Worm (Caenorhabditis elegans) whole organism, L4 larva: ENCODE results near the gene F10A3.17.

ENCODE experiments used
- F26F4.8 ChIP-seq: fragments of 200-800 bp; sonication (Bioruptor generic); conservative IDR thresholded peaks from 2 replicates; pipeline ENCODE4 v1.3.6; 2022; ENCODE audit warnings: missing genetic modification characterization, missing compliant biosample characterization
- F37D6.2 ChIP-seq: sonication (generic microtip); optimal IDR thresholded peaks from 2 replicates; lab custom pipeline; 2016; ENCODE audit warnings: mild to moderate bottlenecking, missing genetic modification characterization, missing compliant biosample characterization
- R02D3.7 ChIP-seq: fragments of 150-350 bp; sonication (generic microtip); optimal IDR thresholded peaks from 3 replicates; lab custom pipeline; 2014; ENCODE audit warnings: missing biosample characterization, missing genetic modification characterization
- T20F7.1 ChIP-seq: fragments of 200-800 bp; sonication (Bioruptor generic); optimal IDR thresholded peaks from 2 replicates; lab custom pipeline; 2018; ENCODE audit warnings: mild to moderate bottlenecking, missing genetic modification characterization, missing compliant biosample characterization
- Y105C5A.15 ChIP-seq: fragments of 200-800 bp; sonication (Bioruptor generic); IDR thresholded peaks from 2 replicates; pipeline ENCODE4 v1.3.6; 2022; ENCODE audit warnings: missing genetic modification characterization, missing compliant biosample characterization
- ama-1 ChIP-seq: fragments of 150-350 bp; optimal IDR thresholded peaks from 2 replicates; lab custom pipeline; 2014; ENCODE audit warnings: inconsistent platforms, mixed read lengths
- arid-1 ChIP-seq: fragments of 200-800 bp; sonication (Bioruptor generic); conservative IDR thresholded peaks from 2 replicates; pipeline ENCODE4 v1.3.6; 2022; ENCODE audit warnings: missing genetic modification reagents, missing genetic modification characterization, missing compliant biosample characterization
- ceh-62 ChIP-seq: sonication (generic microtip); optimal IDR thresholded peaks from 2 replicates; lab custom pipeline; 2017; ENCODE audit warnings: missing biosample characterization, missing genetic modification characterization
- ces-1 ChIP-seq: fragments of 150-350 bp; sonication (generic microtip); optimal IDR thresholded peaks from 4 replicates; lab custom pipeline; 2014; ENCODE audit warnings: missing biosample characterization, missing genetic modification reagents, missing genetic modification characterization
- dmd-8 ChIP-seq: fragments of 200-800 bp; sonication (Bioruptor generic); IDR thresholded peaks from 2 replicates; pipeline ENCODE4 v1.3.6; 2022; ENCODE audit warnings: missing genetic modification characterization, missing compliant biosample characterization
- dpl-1 ChIP-seq: fragments of 150-350 bp; optimal IDR thresholded peaks from 2 replicates; lab custom pipeline; 2014; ENCODE audit warnings: missing biosample characterization, missing genetic modification reagents, missing genetic modification characterization
- duxl-1 ChIP-seq: sonication (generic microtip); optimal IDR thresholded peaks from 2 replicates; lab custom pipeline; 2016; ENCODE audit warnings: mild to moderate bottlenecking, missing genetic modification characterization, moderate library complexity, missing compliant biosample characterization; ENCODE audit not compliant: poor library complexity
- egl-43 ChIP-seq: fragments of 200-800 bp; sonication (Bioruptor generic); IDR thresholded peaks from 2 replicates; pipeline ENCODE4 v1.3.6; 2022; ENCODE audit warnings: missing genetic modification reagents, missing genetic modification characterization, missing compliant biosample characterization
- fkh-10 ChIP-seq: fragments of 150-350 bp; optimal IDR thresholded peaks from 2 replicates; lab custom pipeline; 2014; ENCODE audit warnings: missing biosample characterization, missing genetic modification reagents, missing genetic modification characterization
- hlh-11 ChIP-seq: fragments of 200-800 bp; sonication (Bioruptor generic); optimal IDR thresholded peaks from 2 replicates; lab custom pipeline; 2018; ENCODE audit warnings: mild to moderate bottlenecking, missing genetic modification characterization, missing compliant biosample characterization
- hlh-30 ChIP-seq: sonication (generic microtip); optimal IDR thresholded peaks from 2 replicates; lab custom pipeline; 2017; ENCODE audit warnings: antibody characterized with exemption, mild to moderate bottlenecking, missing genetic modification characterization, missing compliant biosample characterization; ENCODE audit not compliant: insufficient read depth
- hmg-1.1 ChIP-seq: fragments of 200-800 bp; sonication (Bioruptor generic); IDR thresholded peaks from 2 replicates; pipeline ENCODE4 v1.3.6; 2022; ENCODE audit warnings: missing genetic modification reagents, missing genetic modification characterization, missing compliant biosample characterization
- lim-7 ChIP-seq: fragments of 200-800 bp; sonication (Bioruptor generic); IDR thresholded peaks from 2 replicates; pipeline ENCODE4 v1.3.6; 2022; ENCODE audit warnings: missing genetic modification characterization, missing compliant biosample characterization
- lin-29 ChIP-seq: fragments of 200-800 bp; sonication (Bioruptor generic); IDR thresholded peaks from 2 replicates; pipeline ENCODE4 v1.3.6; 2022; ENCODE audit warnings: missing genetic modification reagents, missing genetic modification characterization, missing compliant biosample characterization
- lin-38 ChIP-seq: fragments of 200-800 bp; sonication (Bioruptor generic); IDR thresholded peaks from 2 replicates; pipeline ENCODE4 v1.3.6; 2022; ENCODE audit warnings: missing genetic modification reagents, missing genetic modification characterization, missing compliant biosample characterization
- lsy-2 ChIP-seq, 2 experiments: fragments of 150-350 bp in 1 of 2; sonication (generic microtip) in 1 of 2; optimal IDR thresholded peaks; 2 replicates each; lab custom pipeline; 2014 to 2017; ENCODE audit warnings: missing biosample characterization in 2 of 2, missing genetic modification characterization in 2 of 2
- mdl-1 ChIP-seq, 2 experiments: fragments of 150-350 bp in 1 of 2; sonication (generic microtip) in 1 of 2; optimal IDR thresholded peaks; 2 replicates each; lab custom pipeline; 2014 to 2017; ENCODE audit warnings: missing biosample characterization in 2 of 2, missing genetic modification characterization in 2 of 2
- mdt-29 ChIP-seq: fragments of 200-800 bp; sonication (Bioruptor generic); IDR thresholded peaks from 2 replicates; pipeline ENCODE4 v1.3.6; 2022; ENCODE audit warnings: missing genetic modification reagents, missing genetic modification characterization, missing compliant biosample characterization
- mxl-2 ChIP-seq: fragments of 200-800 bp; sonication (Bioruptor generic); conservative IDR thresholded peaks from 2 replicates; pipeline ENCODE4 v1.3.6; 2022; ENCODE audit warnings: missing genetic modification reagents, missing genetic modification characterization, missing compliant biosample characterization
- nhr-10 ChIP-seq: fragments of 150-350 bp; optimal IDR thresholded peaks from 2 replicates; lab custom pipeline; 2014; ENCODE audit warnings: missing biosample characterization, missing genetic modification characterization
- nhr-25 ChIP-seq: sonication (generic microtip); optimal IDR thresholded peaks from 2 replicates; lab custom pipeline; 2017; ENCODE audit warnings: missing genetic modification characterization, mild to moderate bottlenecking, missing compliant biosample characterization, antibody characterized with exemption, moderate library complexity, borderline replicate concordance; ENCODE audit not compliant: insufficient read depth
- nhr-41 ChIP-seq: fragments of 200-800 bp; sonication (Bioruptor generic); IDR thresholded peaks from 2 replicates; pipeline ENCODE4 v1.3.6; 2022; ENCODE audit warnings: missing genetic modification reagents, missing genetic modification characterization, missing compliant biosample characterization
- nhr-42 ChIP-seq: fragments of 200-800 bp; sonication (Bioruptor generic); IDR thresholded peaks from 2 replicates; pipeline ENCODE4 v1.3.6; 2022; ENCODE audit warnings: missing genetic modification characterization, missing compliant biosample characterization
- nhr-77 ChIP-seq: fragments of 150-350 bp; optimal IDR thresholded peaks from 2 replicates; lab custom pipeline; 2014; ENCODE audit warnings: missing biosample characterization, missing genetic modification characterization
- pha-4 ChIP-seq, 2 experiments: fragments of 150-350 bp in 1 of 2; fragments of 200-800 bp in 1 of 2; sonication (Bioruptor generic) in 1 of 2; IDR thresholded peaks in 1 of 2; optimal IDR thresholded peaks in 1 of 2; 2 replicates each; pipeline versions ENCODE4 v1.3.6 to Lab custom; 2014 to 2022; ENCODE audit warnings: missing genetic modification characterization in 2 of 2, missing genetic modification reagents in 2 of 2, missing biosample characterization in 1 of 2, missing compliant biosample characterization in 1 of 2
- php-3 ChIP-seq: fragments of 200-800 bp; sonication (Bioruptor generic); IDR thresholded peaks from 2 replicates; pipeline ENCODE4 v1.3.6; 2022; ENCODE audit warnings: missing genetic modification reagents, missing genetic modification characterization, missing compliant biosample characterization
- skn-1 ChIP-seq: fragments of 150-350 bp; optimal IDR thresholded peaks from 2 replicates; lab custom pipeline; 2014; ENCODE audit warnings: missing biosample characterization, missing genetic modification characterization
- snpc-4 ChIP-seq: fragments of 150-350 bp; optimal IDR thresholded peaks from 2 replicates; lab custom pipeline; 2014; ENCODE audit warnings: missing biosample characterization, missing genetic modification characterization
- spr-1 ChIP-seq: sonication (generic microtip); optimal IDR thresholded peaks from 2 replicates; lab custom pipeline; 2016; ENCODE audit warnings: mild to moderate bottlenecking, missing genetic modification characterization, missing compliant biosample characterization
- tra-1 ChIP-seq: fragments of 200-800 bp; sonication (Bioruptor generic); IDR thresholded peaks from 2 replicates; pipeline ENCODE4 v1.3.6; 2022; ENCODE audit warnings: missing genetic modification reagents, missing genetic modification characterization, missing compliant biosample characterization
- unc-130 ChIP-seq: sonication (generic microtip); optimal IDR thresholded peaks from 2 replicates; lab custom pipeline; 2016; ENCODE audit warnings: missing genetic modification reagents, missing genetic modification characterization, missing compliant biosample characterization
- unc-39 ChIP-seq: sonication (generic microtip); optimal IDR thresholded peaks from 2 replicates; lab custom pipeline; 2017; ENCODE audit warnings: missing biosample characterization, missing genetic modification characterization
- zfp-2 ChIP-seq: sonication (generic microtip); optimal IDR thresholded peaks from 2 replicates; lab custom pipeline; 2016; ENCODE audit warnings: mild to moderate bottlenecking, missing genetic modification characterization, missing compliant biosample characterization
- zfp-3 ChIP-seq: fragments of 200-800 bp; sonication (Bioruptor generic); conservative IDR thresholded peaks from 2 replicates; pipeline ENCODE4 v1.3.6; 2022; ENCODE audit warnings: missing genetic modification reagents, missing genetic modification characterization, missing compliant biosample characterization
- ztf-11 ChIP-seq: fragments of 150-350 bp; optimal IDR thresholded peaks from 2 replicates; lab custom pipeline; 2014; ENCODE audit warnings: missing biosample characterization, missing genetic modification characterization
- ztf-7 ChIP-seq: fragments of 150-350 bp; optimal IDR thresholded peaks from 2 replicates; lab custom pipeline; 2014; ENCODE audit warnings: missing biosample characterization, missing genetic modification characterization

Gene F10A3.17

DNA sequence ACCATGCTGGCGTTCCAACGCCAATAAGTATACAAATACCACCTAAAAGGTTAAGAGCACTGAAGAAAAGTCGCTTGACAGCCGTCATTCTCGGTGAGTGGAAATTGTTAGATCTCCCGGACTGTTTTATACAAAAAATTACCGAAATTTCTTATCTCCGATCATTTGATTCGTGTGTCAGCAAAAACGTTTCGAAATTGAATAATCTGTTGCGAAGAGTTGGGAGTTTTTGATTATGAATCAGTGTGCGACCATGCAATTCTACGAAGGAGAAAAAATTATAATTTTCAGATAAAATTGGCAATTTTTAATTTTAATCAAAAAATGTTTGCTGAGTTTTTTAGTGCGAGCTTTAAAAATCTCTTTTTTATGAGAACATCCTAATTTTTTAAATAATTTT is 20.0 kb downstream of the F10A3.17 start, which contains the start of gene clc-11:
Gene clc-11 (minus strand): TSS at position 101 of the 400 bp plus-strand sequence.
- TF ChIP-seq ama-1 (lab: Kevin White, UChicago) = no peak
- no peak for TF ChIP-seq hlh-30
- no peak for TF ChIP-seq T20F7.1
- no peak for TF ChIP-seq tra-1 (GFP tag; lab: Robert Waterston, UW)
- TF ChIP-seq duxl-1 (tag; lab: Kevin White, UChicago) = no peak
- TF ChIP-seq ces-1 (GFP tag; lab: Kevin White, UChicago) = no peak
- TF ChIP-seq Y105C5A.15 (GFP tag; lab: Robert Waterston, UW) = no peak
- TF ChIP-seq mxl-2 (GFP tag; lab: Robert Waterston, UW) = no peak
- TF ChIP-seq nhr-77 = no peak
- no peak for TF ChIP-seq lsy-2 (tag; optimal IDR thresholded peaks at IDR 0.05; lab: Kevin White, UChicago)
- no peak for TF ChIP-seq arid-1 (GFP tag; lab: Robert Waterston, UW)
- no peak for TF ChIP-seq mdl-1 (tag; optimal IDR thresholded peaks at IDR 0.05; lab: Kevin White, UChicago)
- TF ChIP-seq ztf-11 (tag; lab: Kevin White, UChicago) = no peak
- no peak for TF ChIP-seq dpl-1 (GFP tag; lab: Kevin White, UChicago)
- no peak for TF ChIP-seq R02D3.7 (tag; lab: Kevin White, UChicago)
- no peak for TF ChIP-seq unc-39 (tag; lab: Kevin White, UChicago)
- TF ChIP-seq pha-4 (GFP tag; IDR thresholded peaks at IDR 0.05; lab: Robert Waterston, UW) = no peak
- no peak for TF ChIP-seq pha-4 (tag; optimal IDR thresholded peaks at IDR 0.05; lab: Kevin White, UChicago)
- TF ChIP-seq ceh-62 (tag; lab: Kevin White, UChicago) = no peak

DNA sequence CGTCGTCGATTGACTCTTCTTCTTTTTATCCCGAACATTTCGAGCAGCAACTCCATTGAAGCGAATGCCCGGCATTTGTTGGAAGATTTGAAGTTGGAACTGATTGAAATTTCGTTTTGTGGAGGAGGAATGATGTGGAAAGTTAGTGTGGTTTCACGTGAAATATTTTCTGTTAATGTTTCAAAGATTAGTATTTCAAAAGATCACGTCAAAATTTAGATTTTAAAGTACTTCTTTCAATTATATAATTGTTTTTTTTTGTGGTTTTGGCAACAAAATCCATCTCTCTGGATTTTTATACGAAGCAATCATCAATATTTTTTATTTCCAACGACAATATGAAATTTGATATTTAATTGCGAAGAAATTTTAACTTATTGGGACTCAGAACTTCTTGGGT is 22.5 kb downstream of the F10A3.17 start, which contains the start of gene F44G3.7:
Gene F44G3.7 (minus strand): TSS at position 101 of the 400 bp plus-strand sequence.
- TF ChIP-seq lin-29 (GFP tag; lab: Robert Waterston, UW) (no peak), egl-43 (GFP tag; lab: Robert Waterston, UW) (no peak), ceh-62 (tag; lab: Kevin White, UChicago) (no peak), unc-130 (GFP tag; lab: Kevin White, UChicago) (no peak), F37D6.2 (tag; lab: Kevin White, UChicago) (no peak), hlh-11 (tag; lab: Kevin White, UChicago) (no peak), dpl-1 (GFP tag; lab: Kevin White, UChicago) (no peak), T20F7.1 (no peak), nhr-42 (GFP tag; lab: Robert Waterston, UW) (no peak), hmg-1.1 (GFP tag; lab: Robert Waterston, UW) (no peak), php-3 (GFP tag; lab: Robert Waterston, UW) (no peak), mdt-29 (GFP tag; lab: Robert Waterston, UW) (no peak), F26F4.8 (GFP tag; lab: Robert Waterston, UW) (no peak), spr-1 (tag; lab: Kevin White, UChicago) (no peak)

DNA sequence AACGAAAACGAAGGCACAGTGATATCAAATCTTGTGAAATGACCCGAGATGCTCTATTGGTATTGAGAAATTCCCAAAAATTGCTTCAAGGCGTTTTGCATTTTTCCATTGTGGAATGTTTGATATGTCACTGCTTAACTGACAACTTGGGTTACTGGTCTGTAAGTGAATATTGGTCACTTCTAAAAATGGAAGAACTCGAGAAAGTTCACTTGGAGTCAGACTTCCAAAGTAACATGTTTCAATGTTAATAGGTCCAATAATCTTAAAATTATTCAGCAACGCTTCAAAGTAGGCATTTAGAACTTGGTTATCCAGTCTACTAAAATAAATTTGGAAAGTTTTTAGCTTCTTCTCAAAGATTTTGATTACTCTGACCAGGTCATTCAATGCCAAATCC is 26.8 kb downstream of the F10A3.17 start, which contains the start of gene fbxa-144:
Gene fbxa-144 (minus strand): TSS at position 101 of the 400 bp plus-strand sequence.
- TF ChIP-seq nhr-10 (tag; lab: Kevin White, UChicago) (no peak), ceh-62 (tag; lab: Kevin White, UChicago) (no peak), lim-7 (no peak), lin-38 (GFP tag; lab: Robert Waterston, UW) (no peak), nhr-41 (GFP tag; lab: Robert Waterston, UW) (no peak), dmd-8 (GFP tag; lab: Robert Waterston, UW) (no peak), duxl-1 (tag; lab: Kevin White, UChicago) (no peak), zfp-3 (GFP tag; lab: Robert Waterston, UW) (no peak), skn-1 (no peak), zfp-2 (no peak), hmg-1.1 (GFP tag; lab: Robert Waterston, UW) (no peak), nhr-25 (no peak), ztf-7 (tag; lab: Kevin White, UChicago) (no peak), snpc-4 (tag; lab: Kevin White, UChicago) (no peak), fkh-10 (GFP tag; lab: Kevin White, UChicago) (no peak)
